Fruit fly (Drosophila melanogaster): ENCODE results near the gene Ocho.

- no peak for TF ChIP-seq row (GFP tag; IDR thresholded peaks at IDR 0.05)
- no peak for TF ChIP-seq CG11398 (GFP tag; optimal IDR thresholded peaks at IDR 0.05)
- no peak for TF ChIP-seq CG16863 (GFP tag; optimal IDR thresholded peaks at IDR 0.05)
- TF ChIP-seq CG6813 (GFP tag; optimal IDR thresholded peaks at IDR 0.05) = no peak
- TF ChIP-seq h (optimal IDR thresholded peaks at IDR 0.05) = no peak
- TF ChIP-seq CG9215 (GFP tag; IDR thresholded peaks at IDR 0.05) = no peak
- no peak for TF ChIP-seq az2 (GFP tag; optimal IDR thresholded peaks at IDR 0.05)
- no peak for TF ChIP-seq mld (GFP tag; IDR thresholded peaks at IDR 0.05; ENCODE audit: partially characterized antibody)
- no peak for TF ChIP-seq CG30020 (tag; optimal IDR thresholded peaks at IDR 0.05)
- TF ChIP-seq CG6689 (GFP tag; IDR thresholded peaks at IDR 0.05) = no peak
- TF ChIP-seq CG2678 (tag; optimal IDR thresholded peaks at IDR 0.05) = no peak
- TF ChIP-seq vfl (GFP tag; optimal IDR thresholded peaks at IDR 0.05) = no peak
These were observed 8.3 kb upstream of the Ocho start for dm6 chr3L:14966199-14966858.
